Fruit fly (Drosophila melanogaster): ENCODE results near the gene CG16717.

DNA sequence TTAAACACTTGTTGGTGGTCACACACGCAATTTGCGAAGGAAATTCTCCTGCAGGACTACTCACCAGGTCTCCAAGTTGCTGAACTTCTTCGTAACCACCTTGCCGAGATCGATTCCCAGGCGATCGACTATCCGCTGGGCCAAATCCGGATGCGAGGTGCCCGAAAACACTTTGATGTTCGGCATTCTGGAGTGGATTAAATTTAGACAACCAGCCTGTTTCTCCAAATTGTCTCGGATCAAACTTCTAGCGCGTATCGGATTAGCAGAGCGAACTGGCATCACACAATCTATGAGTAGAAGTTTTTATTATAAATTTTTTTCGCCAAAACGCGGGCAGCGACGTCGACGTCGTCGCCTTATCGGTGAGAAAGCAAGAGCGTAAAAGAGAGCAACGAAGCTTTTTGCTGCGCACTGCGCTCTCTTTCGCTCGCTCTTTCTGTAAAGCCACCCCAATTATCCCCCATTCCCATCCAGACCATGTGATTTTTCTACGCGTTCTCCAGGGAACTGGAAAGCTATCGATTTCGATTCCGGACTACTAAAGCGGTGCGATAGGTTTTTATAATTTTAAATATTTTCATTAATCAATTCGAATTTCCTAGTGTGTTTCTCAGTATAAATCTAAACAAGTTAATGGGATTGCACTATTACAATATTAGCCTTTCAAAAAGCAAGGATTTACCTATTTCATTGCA, 15.3 kb downstream of the CG16717 start:
- TF ChIP-seq Sin3A (optimal IDR thresholded peaks at IDR 0.05) (no peak), h (optimal IDR thresholded peaks at IDR 0.05) (no peak), insv (optimal IDR thresholded peaks at IDR 0.05) (no peak), psq (optimal IDR thresholded peaks at IDR 0.05) (no peak), ttk (optimal IDR thresholded peaks at IDR 0.05) (no peak)

All from Kc167 (cell line).